Fruit fly (Drosophila melanogaster) whole organism, wandering third instar larva: Measurements from ENCODE around the gene CG11779.

Source experiments
- Abd-B ChIP-seq: fragments of >200 bp; optimal IDR thresholded peaks from 2 replicates; lab custom pipeline; 2017; ENCODE audit warnings: missing biosample characterization, missing genetic modification characterization
- Myc ChIP-seq: fragments of >200 bp; optimal IDR thresholded peaks from 2 replicates; lab custom pipeline; 2017
- dmrt93B ChIP-seq: fragments of 200-800 bp; sonication (Bioruptor generic); optimal IDR thresholded peaks from 2 replicates; lab custom pipeline; 2018; ENCODE audit warnings: missing biosample characterization, mild to moderate bottlenecking, missing genetic modification characterization
- psq ChIP-seq: fragments of 200-800 bp; sonication (Bioruptor generic); optimal IDR thresholded peaks from 3 replicates; lab custom pipeline; 2017; ENCODE audit warnings: missing biosample characterization, mild to moderate bottlenecking, missing genetic modification characterization, moderate library complexity

DNA sequence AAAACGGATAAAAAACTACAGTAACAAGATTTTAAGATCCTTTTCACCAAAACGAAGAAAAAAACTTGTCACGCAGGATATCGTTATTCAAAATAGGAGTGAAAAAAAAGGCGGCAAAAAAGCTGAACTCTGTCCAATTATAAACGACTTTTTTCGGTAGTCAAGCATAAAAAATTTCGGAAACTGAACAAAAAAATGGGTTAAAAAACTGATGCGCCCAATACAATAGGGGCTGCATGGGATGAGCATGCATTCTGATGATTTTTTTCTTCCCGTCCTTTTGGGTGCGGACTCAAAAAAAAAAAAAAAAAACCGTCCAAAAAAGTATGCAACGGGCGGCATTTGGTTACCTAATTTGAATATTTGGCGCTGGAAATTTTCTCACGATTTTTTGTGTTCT lies 14.8 kb upstream of the CG11779 start:
- TF ChIP-seq psq (GFP tag; lab: Kevin White, UChicago) (no peak), Abd-B (GFP tag; lab: Kevin White, UChicago) (no peak), dmrt93B (GFP tag; lab: Kevin White, UChicago) (no peak), Myc (lab: Kevin White, UChicago) (no peak)
